Worm (Caenorhabditis elegans) whole organism, mixed stage, embryonic: Measurements from ENCODE around the gene Y43F8B.22.

Experiments
- M03D4.4 ChIP-seq: sonication (generic microtip); optimal IDR thresholded peaks from 2 replicates; lab custom pipeline; 2017; ENCODE audit warnings: mild to moderate bottlenecking, missing genetic modification characterization, missing compliant biosample characterization
- bed-3 ChIP-seq: fragments of 200-800 bp; sonication (Bioruptor generic); optimal IDR thresholded peaks from 3 replicates; lab custom pipeline; 2018; ENCODE audit warnings: mild to moderate bottlenecking, missing genetic modification characterization, moderate library complexity, missing compliant biosample characterization
- blmp-1 ChIP-seq: fragments of 150-350 bp; optimal IDR thresholded peaks from 2 replicates; lab custom pipeline; 2014; ENCODE audit warnings: missing biosample characterization, missing genetic modification characterization
- ceh-39 ChIP-seq: fragments of 150-350 bp; optimal IDR thresholded peaks from 2 replicates; lab custom pipeline; 2014; ENCODE audit warnings: missing biosample characterization, missing genetic modification characterization
- ceh-83 ChIP-seq: fragments of 200-800 bp; sonication (Bioruptor generic); optimal IDR thresholded peaks from 2 replicates; lab custom pipeline; 2018; ENCODE audit warnings: mild to moderate bottlenecking, missing genetic modification characterization, missing compliant biosample characterization
- ces-1 ChIP-seq: fragments of 150-350 bp; optimal IDR thresholded peaks from 2 replicates; lab custom pipeline; 2014; ENCODE audit warnings: missing biosample characterization, missing genetic modification reagents, missing genetic modification characterization
- cnd-1 ChIP-seq: fragments of 200-800 bp; sonication (Bioruptor generic); optimal IDR thresholded peaks from 2 replicates; lab custom pipeline; 2018; ENCODE audit warnings: mild to moderate bottlenecking, missing genetic modification characterization, missing compliant biosample characterization
- elt-1 ChIP-seq: sonication (generic microtip); optimal IDR thresholded peaks from 2 replicates; lab custom pipeline; 2017; ENCODE audit warnings: missing genetic modification characterization, mild to moderate bottlenecking, missing compliant biosample characterization, antibody characterized with exemption, moderate library complexity, borderline replicate concordance; ENCODE audit not compliant: insufficient read depth
- elt-3 ChIP-seq: fragments of 150-350 bp; optimal IDR thresholded peaks from 2 replicates; lab custom pipeline; 2014; ENCODE audit warnings: missing biosample characterization, missing genetic modification characterization
- flh-1 ChIP-seq: fragments of 200-800 bp; sonication (Bioruptor generic); optimal IDR thresholded peaks from 2 replicates; lab custom pipeline; 2018; ENCODE audit warnings: mild to moderate bottlenecking, missing genetic modification characterization, moderate library complexity, missing compliant biosample characterization
- ham-2 ChIP-seq: fragments of 200-800 bp; sonication (Bioruptor generic); optimal IDR thresholded peaks from 2 replicates; lab custom pipeline; 2018; ENCODE audit warnings: mild to moderate bottlenecking, missing genetic modification characterization, missing compliant biosample characterization
- lin-13 ChIP-seq: fragments of 150-350 bp; optimal IDR thresholded peaks from 2 replicates; lab custom pipeline; 2014; ENCODE audit warnings: missing biosample characterization, missing genetic modification characterization
- lin-32 ChIP-seq: fragments of 200-800 bp; sonication (Bioruptor generic); optimal IDR thresholded peaks from 2 replicates; lab custom pipeline; 2018; ENCODE audit warnings: mild to moderate bottlenecking, missing genetic modification characterization, missing compliant biosample characterization
- lsy-2 ChIP-seq: fragments of 150-350 bp; optimal IDR thresholded peaks from 2 replicates; lab custom pipeline; 2014; ENCODE audit warnings: missing biosample characterization, missing genetic modification characterization
- mab-5 ChIP-seq: fragments of 150-350 bp; optimal IDR thresholded peaks from 2 replicates; lab custom pipeline; 2014; ENCODE audit warnings: missing biosample characterization, missing genetic modification characterization
- mep-1 ChIP-seq: fragments of 150-350 bp; optimal IDR thresholded peaks from 2 replicates; lab custom pipeline; 2017; ENCODE audit warnings: missing biosample characterization, missing genetic modification reagents, missing genetic modification characterization, inconsistent platforms
- mls-2 ChIP-seq: sonication (generic microtip); optimal IDR thresholded peaks from 2 replicates; lab custom pipeline; 2016; ENCODE audit warnings: mild to moderate bottlenecking, missing genetic modification characterization, moderate library complexity, missing compliant biosample characterization
- nhr-12 ChIP-seq: fragments of 150-350 bp; optimal IDR thresholded peaks from 2 replicates; lab custom pipeline; 2014; ENCODE audit warnings: missing biosample characterization, missing genetic modification characterization
- nhr-2 ChIP-seq: fragments of 150-350 bp; optimal IDR thresholded peaks from 2 replicates; lab custom pipeline; 2014; ENCODE audit warnings: missing biosample characterization, missing genetic modification characterization
- nhr-237 ChIP-seq: fragments of 150-350 bp; optimal IDR thresholded peaks from 2 replicates; lab custom pipeline; 2014; ENCODE audit warnings: missing biosample characterization, missing genetic modification characterization
- nhr-76 ChIP-seq: sonication (generic microtip); optimal IDR thresholded peaks from 2 replicates; lab custom pipeline; 2017; ENCODE audit warnings: missing biosample characterization, missing genetic modification characterization
- pha-4 ChIP-seq: fragments of 150-350 bp; optimal IDR thresholded peaks from 2 replicates; lab custom pipeline; 2018; ENCODE audit warnings: missing biosample characterization, missing genetic modification reagents, missing genetic modification characterization
- sem-2 ChIP-seq: fragments of 200-800 bp; sonication (Bioruptor generic); optimal IDR thresholded peaks from 2 replicates; lab custom pipeline; 2018; ENCODE audit warnings: mild to moderate bottlenecking, missing genetic modification characterization, missing compliant biosample characterization
- snpc-4 ChIP-seq: fragments of 150-350 bp; optimal IDR thresholded peaks from 2 replicates; lab custom pipeline; 2014; ENCODE audit warnings: missing biosample characterization, missing genetic modification characterization
- sptf-1 ChIP-seq: sonication (generic microtip); optimal IDR thresholded peaks from 2 replicates; lab custom pipeline; 2017; ENCODE audit warnings: mild to moderate bottlenecking, missing genetic modification characterization, moderate library complexity, missing compliant biosample characterization
- unc-120 ChIP-seq: sonication (generic microtip); optimal IDR thresholded peaks from 2 replicates; lab custom pipeline; 2017; ENCODE audit warnings: missing genetic modification characterization, missing compliant biosample characterization; ENCODE audit not compliant: poor library complexity, severe bottlenecking
- unc-39 ChIP-seq: fragments of 150-350 bp; optimal IDR thresholded peaks from 2 replicates; lab custom pipeline; 2014; ENCODE audit warnings: missing biosample characterization, missing genetic modification characterization
- unc-62 ChIP-seq: fragments of 150-350 bp; optimal IDR thresholded peaks from 2 replicates; lab custom pipeline; 2014; ENCODE audit warnings: missing biosample characterization, missing genetic modification reagents, missing genetic modification characterization
- zip-8 ChIP-seq: fragments of 150-350 bp; optimal IDR thresholded peaks from 2 replicates; lab custom pipeline; 2014; ENCODE audit warnings: missing biosample characterization, missing genetic modification characterization
- ztf-11 ChIP-seq: fragments of 150-350 bp; optimal IDR thresholded peaks from 2 replicates; lab custom pipeline; 2014; ENCODE audit warnings: missing biosample characterization, missing genetic modification characterization

Gene Y43F8B.22

DNA sequence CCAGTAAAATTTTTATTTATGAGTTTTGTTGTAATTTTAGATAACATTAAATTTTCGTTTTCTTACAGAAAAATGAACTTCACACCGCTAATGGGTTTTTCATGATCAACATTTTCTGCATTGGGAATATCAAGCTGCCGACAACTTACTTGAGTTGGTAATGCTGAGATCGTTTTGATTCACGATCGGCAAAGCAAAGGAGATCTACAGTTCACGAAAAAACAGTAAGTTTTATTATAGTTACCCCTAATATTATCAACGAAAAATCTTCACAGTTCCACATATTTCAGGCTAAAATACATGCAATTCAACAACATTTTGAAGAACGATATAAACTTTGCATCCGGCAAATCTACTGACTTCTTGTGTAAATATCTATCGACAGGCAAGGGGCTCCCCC lies at the start of gene Y43F8B.22:
Gene Y43F8B.22 (plus strand): TSS at position 301 of the 400 bp plus-strand sequence.
- no peak for TF ChIP-seq unc-39 (tag; lab: Kevin White, UChicago)
- TF ChIP-seq ceh-39 (tag; lab: Kevin White, UChicago) = no peak
- no peak for TF ChIP-seq ces-1 (GFP tag; lab: Kevin White, UChicago)
- TF ChIP-seq flh-1 = no peak
- no peak for TF ChIP-seq nhr-2 (tag; lab: Kevin White, UChicago)
- TF ChIP-seq lsy-2 = no peak
- no peak for TF ChIP-seq bed-3 (GFP tag; lab: Kevin White, UChicago)
- TF ChIP-seq, all 35 proteins: peak for 0

DNA sequence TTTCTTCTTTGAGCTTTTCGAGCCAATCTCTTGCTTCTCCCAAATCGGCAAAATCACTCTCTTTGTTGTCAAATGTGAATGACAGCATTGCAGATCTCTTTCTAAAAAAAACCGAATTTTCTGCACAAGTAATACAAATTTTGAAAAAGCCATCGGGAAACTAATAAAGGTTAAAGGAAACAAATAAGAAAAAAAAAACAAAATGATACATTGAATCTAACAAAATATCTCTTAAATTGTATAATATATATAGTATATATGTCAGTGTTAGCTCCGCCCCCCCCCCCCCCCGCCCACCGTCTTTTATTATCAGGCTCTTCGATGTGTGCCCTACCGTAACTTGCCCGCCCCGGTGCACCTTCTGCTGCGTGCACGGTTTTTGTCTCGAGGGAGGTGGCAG lies 49.7 kb upstream of the Y43F8B.22 start, which contains the start of gene C25F9.11:
Gene C25F9.11 (minus strand): TSS at position 101 of the 400 bp plus-strand sequence.
- TF ChIP-seq lin-32 (GFP tag; lab: Kevin White, UChicago) = no peak
- no peak for TF ChIP-seq unc-62 (GFP tag; lab: Kevin White, UChicago)
- no peak for TF ChIP-seq mls-2 (tag; lab: Kevin White, UChicago)

- TF ChIP-seq zip-8 (tag; lab: Kevin White, UChicago) (peak; percentile 29), bed-3 (GFP tag; lab: Kevin White, UChicago) (no peak)
Observed at ce11 chrV:19433806-19434437, 48.7 kb upstream of the Y43F8B.22 start, which contains the start of gene C25F9.16. C25F9.16 (plus strand) TSS chrV:19434387.

- TF ChIP-seq sem-2 (GFP tag; lab: Kevin White, UChicago) = no peak
- no peak for TF ChIP-seq blmp-1 (tag; lab: Kevin White, UChicago)
- TF ChIP-seq ceh-83 (GFP tag; lab: Kevin White, UChicago) = no peak
- TF ChIP-seq unc-62 (GFP tag; lab: Kevin White, UChicago) = no peak
- no peak for TF ChIP-seq sptf-1 (tag; lab: Kevin White, UChicago)
- no peak for TF ChIP-seq elt-1
- no peak for TF ChIP-seq nhr-237 (tag; lab: Kevin White, UChicago)
- no peak for TF ChIP-seq ces-1 (GFP tag; lab: Kevin White, UChicago)
- TF ChIP-seq cnd-1 (tag; lab: Kevin White, UChicago) = no peak
- no peak for TF ChIP-seq ztf-11 (tag; lab: Kevin White, UChicago)
- no peak for TF ChIP-seq elt-3 (tag; lab: Kevin White, UChicago)
- no peak for TF ChIP-seq unc-39 (tag; lab: Kevin White, UChicago)
- no peak for TF ChIP-seq unc-120 (tag; lab: Kevin White, UChicago)
- no peak for TF ChIP-seq snpc-4
- TF ChIP-seq, all 35 proteins: peak for 0
Observed at ce11 chrV:19436307-19436706, 46.3 kb upstream of the Y43F8B.22 start, which contains the start of gene C25F9.14. C25F9.14 (plus strand) TSS chrV:19436484.

DNA sequence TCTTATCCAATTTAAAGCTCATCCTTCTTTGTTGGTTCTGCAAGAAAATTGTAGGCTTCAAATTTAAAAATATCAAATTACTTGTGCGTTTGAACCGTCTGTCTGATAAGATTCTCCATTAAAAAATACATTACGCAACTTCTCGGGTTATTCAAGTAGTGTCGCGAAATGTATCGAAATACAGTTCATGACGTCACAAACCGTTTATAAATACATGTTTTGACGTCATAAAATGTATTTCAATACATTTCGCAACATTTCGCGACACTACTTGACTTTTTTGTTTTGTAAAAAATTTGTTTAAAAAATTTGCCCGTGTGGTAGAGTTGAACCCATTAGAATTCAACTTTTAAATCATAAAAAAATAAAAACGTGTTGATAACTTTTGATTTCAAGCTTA lies 39.0 kb upstream of the Y43F8B.22 start:
- TF ChIP-seq zip-8 (tag; lab: Kevin White, UChicago) (peak; percentile 76), nhr-2 (tag; lab: Kevin White, UChicago) (no peak), blmp-1 (tag; lab: Kevin White, UChicago) (no peak), ces-1 (GFP tag; lab: Kevin White, UChicago) (no peak)

DNA sequence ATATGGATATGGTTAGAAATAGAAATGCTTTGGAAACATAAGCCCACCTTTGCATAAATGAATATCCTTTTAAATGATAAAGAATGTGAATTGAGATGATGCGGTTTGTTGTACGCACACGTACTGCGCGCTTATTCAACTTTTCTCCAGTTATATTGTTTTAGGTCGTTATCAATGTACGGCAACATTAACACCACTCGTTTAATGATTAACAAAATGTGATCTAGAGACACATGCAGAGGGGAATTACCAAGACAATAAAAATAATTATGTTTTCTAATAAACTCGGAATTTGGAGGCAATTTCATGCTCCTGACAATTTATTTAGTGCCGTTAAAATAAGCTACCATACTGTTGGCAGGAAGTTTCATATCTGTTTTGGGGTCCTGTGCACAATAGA lies 37.2 kb upstream of the Y43F8B.22 start, which contains the start of gene M04C3.1:
Gene M04C3.1 (minus strand): TSS at position 164 of the 400 bp plus-strand sequence.
- TF ChIP-seq ceh-39 (tag; lab: Kevin White, UChicago) (no peak), ztf-11 (tag; lab: Kevin White, UChicago) (no peak), nhr-76 (tag; lab: Kevin White, UChicago) (no peak), nhr-2 (tag; lab: Kevin White, UChicago) (no peak), ham-2 (GFP tag; lab: Kevin White, UChicago) (no peak), unc-62 (GFP tag; lab: Kevin White, UChicago) (no peak), sptf-1 (tag; lab: Kevin White, UChicago) (no peak), ceh-83 (GFP tag; lab: Kevin White, UChicago) (no peak), lin-13 (tag; lab: Kevin White, UChicago) (no peak), mep-1 (tag; lab: Kevin White, UChicago) (no peak), ces-1 (GFP tag; lab: Kevin White, UChicago) (no peak), pha-4 (tag; lab: Kevin White, UChicago) (no peak), sem-2 (GFP tag; lab: Kevin White, UChicago) (no peak), nhr-12 (tag; lab: Kevin White, UChicago) (no peak), mab-5 (no peak), M03D4.4 (no peak)
